Worm (Caenorhabditis elegans) whole organism, L1 larva: ENCODE results near the gene utx-1.

Source experiments
- C16A3.4 ChIP-seq: fragments of 150-350 bp; optimal IDR thresholded peaks from 2 replicates; lab custom pipeline; 2014; ENCODE audit warnings: missing biosample characterization, missing genetic modification characterization
- C34B4.2 ChIP-seq: sonication (generic microtip); optimal IDR thresholded peaks from 2 replicates; lab custom pipeline; 2017; ENCODE audit warnings: mild to moderate bottlenecking, missing genetic modification characterization, missing compliant biosample characterization
- F16B12.6 ChIP-seq: fragments of 150-350 bp; optimal IDR thresholded peaks from 2 replicates; lab custom pipeline; 2014; ENCODE audit warnings: missing biosample characterization, missing genetic modification characterization
- aha-1 ChIP-seq: fragments of 150-350 bp; optimal IDR thresholded peaks from 2 replicates; lab custom pipeline; 2014; ENCODE audit warnings: missing biosample characterization, missing genetic modification characterization
- alr-1 ChIP-seq: fragments of 200-800 bp; sonication (Bioruptor generic); optimal IDR thresholded peaks from 2 replicates; lab custom pipeline; 2018; ENCODE audit warnings: borderline replicate concordance, mild to moderate bottlenecking, missing genetic modification characterization, missing compliant biosample characterization
- aly-2 ChIP-seq: fragments of 150-350 bp; optimal IDR thresholded peaks from 2 replicates; lab custom pipeline; 2014; ENCODE audit warnings: missing biosample characterization, missing genetic modification characterization
- ama-1 ChIP-seq: fragments of 150-350 bp; optimal IDR thresholded peaks from 2 replicates; lab custom pipeline; 2014
- blmp-1 ChIP-seq: fragments of 150-350 bp; optimal IDR thresholded peaks from 2 replicates; lab custom pipeline; 2014; ENCODE audit warnings: missing biosample characterization, missing genetic modification characterization
- ceh-63 ChIP-seq: fragments of 200-800 bp; sonication (Bioruptor generic); optimal IDR thresholded peaks from 2 replicates; lab custom pipeline; 2018; ENCODE audit warnings: mild to moderate bottlenecking, missing genetic modification characterization, missing compliant biosample characterization
- ceh-8 ChIP-seq: fragments of 200-800 bp; sonication (Bioruptor generic); optimal IDR thresholded peaks from 2 replicates; lab custom pipeline; 2018; ENCODE audit warnings: mild to moderate bottlenecking, missing genetic modification characterization, moderate library complexity, missing compliant biosample characterization
- ceh-88 ChIP-seq: fragments of 200-800 bp; sonication (Bioruptor generic); IDR thresholded peaks from 2 replicates; pipeline ENCODE4 v1.3.6; 2022; ENCODE audit warnings: missing genetic modification characterization, missing compliant biosample characterization
- ceh-90 ChIP-seq: sonication (generic microtip); optimal IDR thresholded peaks from 2 replicates; lab custom pipeline; 2016; ENCODE audit warnings: missing genetic modification characterization, missing compliant biosample characterization
- ces-1 ChIP-seq: fragments of 150-350 bp; optimal IDR thresholded peaks from 2 replicates; lab custom pipeline; 2014; ENCODE audit warnings: missing biosample characterization, missing genetic modification reagents, missing genetic modification characterization
- dsc-1 ChIP-seq: sonication (generic microtip); optimal IDR thresholded peaks from 2 replicates; lab custom pipeline; 2016; ENCODE audit warnings: mild to moderate bottlenecking, missing genetic modification characterization, missing compliant biosample characterization
- efl-1 ChIP-seq, 4 experiments: fragments of 150-350 bp; optimal IDR thresholded peaks in 3 of 4; peaks in 1 of 4; 1 replicate in 1 of 4; 2 replicates in 3 of 4; lab custom pipeline; 2014; ENCODE audit warnings: missing biosample characterization in 2 of 4, missing genetic modification characterization in 2 of 4, missing genetic modification reagents in 2 of 4
- fkh-8 ChIP-seq: sonication (generic microtip); optimal IDR thresholded peaks from 2 replicates; lab custom pipeline; 2016; ENCODE audit warnings: mild to moderate bottlenecking, missing genetic modification characterization, missing compliant biosample characterization
- grh-1 ChIP-seq: fragments of 200-800 bp; sonication (Bioruptor generic); IDR thresholded peaks from 2 replicates; pipeline ENCODE4 v1.3.6; 2022; ENCODE audit warnings: missing genetic modification reagents, missing genetic modification characterization, missing compliant biosample characterization
- hlh-4 ChIP-seq: sonication (generic microtip); optimal IDR thresholded peaks from 2 replicates; lab custom pipeline; 2016; ENCODE audit warnings: mild to moderate bottlenecking, missing genetic modification characterization, missing compliant biosample characterization
- hpl-2 ChIP-seq: fragments of 150-350 bp; optimal IDR thresholded peaks from 2 replicates; lab custom pipeline; 2014; ENCODE audit warnings: missing biosample characterization, missing genetic modification reagents, missing genetic modification characterization
- isw-1 ChIP-seq: fragments of 200-800 bp; sonication (Bioruptor generic); IDR thresholded peaks from 2 replicates; pipeline ENCODE4 v1.3.6; 2022; ENCODE audit warnings: missing genetic modification characterization, missing compliant biosample characterization
- lin-13 ChIP-seq: fragments of 150-350 bp; optimal IDR thresholded peaks from 2 replicates; lab custom pipeline; 2014; ENCODE audit warnings: missing biosample characterization, missing genetic modification reagents, missing genetic modification characterization
- lin-14 ChIP-seq: fragments of 200-800 bp; sonication (Bioruptor generic); optimal IDR thresholded peaks from 2 replicates; lab custom pipeline; 2018; ENCODE audit warnings: mild to moderate bottlenecking, missing genetic modification characterization, moderate library complexity, missing compliant biosample characterization
- lin-35 ChIP-seq, 2 experiments: fragments of 150-350 bp; optimal IDR thresholded peaks; 2 replicates each; lab custom pipeline; 2014; ENCODE audit warnings: missing biosample characterization in 2 of 2, missing genetic modification characterization in 2 of 2, missing genetic modification reagents in 2 of 2
- lin-39 ChIP-seq: fragments of 150-350 bp; optimal IDR thresholded peaks from 2 replicates; lab custom pipeline; 2014; ENCODE audit warnings: missing biosample characterization, missing genetic modification reagents, missing genetic modification characterization
- lsy-2 ChIP-seq, 2 experiments: fragments of 150-350 bp; optimal IDR thresholded peaks; 2 replicates each; lab custom pipeline; 2014; ENCODE audit warnings: missing biosample characterization in 2 of 2, missing genetic modification characterization in 2 of 2
- mab-9 ChIP-seq: fragments of 200-800 bp; sonication (Bioruptor generic); IDR thresholded peaks from 2 replicates; pipeline ENCODE4 v1.3.6; 2022; ENCODE audit warnings: missing genetic modification reagents, missing genetic modification characterization, missing compliant biosample characterization
- mdl-1 ChIP-seq, 2 experiments: fragments of 150-350 bp; optimal IDR thresholded peaks; 2 replicates each; lab custom pipeline; 2014 to 2017; ENCODE audit warnings: missing biosample characterization in 2 of 2, missing genetic modification characterization in 2 of 2, inconsistent platforms in 1 of 2
- mef-2 ChIP-seq: fragments of 150-350 bp; optimal IDR thresholded peaks from 2 replicates; lab custom pipeline; 2014; ENCODE audit warnings: missing biosample characterization, missing genetic modification characterization
- mep-1 ChIP-seq: fragments of 150-350 bp; optimal IDR thresholded peaks from 2 replicates; lab custom pipeline; 2014; ENCODE audit warnings: missing biosample characterization, missing genetic modification characterization
- nhr-19 ChIP-seq: fragments of 200-800 bp; sonication (Bioruptor generic); conservative IDR thresholded peaks from 2 replicates; pipeline ENCODE4 v1.3.6; 2022; ENCODE audit warnings: missing genetic modification characterization, missing compliant biosample characterization
- nhr-20 ChIP-seq: sonication (generic microtip); optimal IDR thresholded peaks from 2 replicates; lab custom pipeline; 2016; ENCODE audit warnings: mild to moderate bottlenecking, missing genetic modification characterization, missing compliant biosample characterization
- nhr-237 ChIP-seq: fragments of 150-350 bp; optimal IDR thresholded peaks from 2 replicates; lab custom pipeline; 2014; ENCODE audit warnings: missing biosample characterization, missing genetic modification characterization
- nhr-28 ChIP-seq: fragments of 150-350 bp; optimal IDR thresholded peaks from 2 replicates; lab custom pipeline; 2014; ENCODE audit warnings: missing biosample characterization, missing genetic modification characterization
- nhr-47 ChIP-seq: sonication (generic microtip); optimal IDR thresholded peaks from 2 replicates; lab custom pipeline; 2016; ENCODE audit warnings: mild to moderate bottlenecking, missing genetic modification characterization, moderate library complexity, missing compliant biosample characterization
- nhr-71 ChIP-seq: sonication (generic microtip); optimal IDR thresholded peaks from 2 replicates; lab custom pipeline; 2016; ENCODE audit warnings: mild to moderate bottlenecking, missing genetic modification characterization, moderate library complexity, missing compliant biosample characterization
- nhr-77 ChIP-seq: fragments of 150-350 bp; optimal IDR thresholded peaks from 2 replicates; lab custom pipeline; 2014; ENCODE audit warnings: missing biosample characterization, missing genetic modification characterization
- nhr-84 ChIP-seq: sonication (generic microtip); optimal IDR thresholded peaks from 2 replicates; lab custom pipeline; 2017; ENCODE audit warnings: missing biosample characterization, missing genetic modification characterization
- nhr-85 ChIP-seq: sonication (generic microtip); peaks from one replicate; lab custom pipeline; 2016; ENCODE audit warnings: missing genetic modification characterization, inconsistent platforms, missing compliant biosample characterization
- nhr-90 ChIP-seq: sonication (generic microtip); optimal IDR thresholded peaks from 2 replicates; lab custom pipeline; 2016; ENCODE audit warnings: mild to moderate bottlenecking, missing genetic modification characterization, missing compliant biosample characterization; ENCODE audit not compliant: poor library complexity
- pag-3 ChIP-seq: sonication (generic microtip); optimal IDR thresholded peaks from 2 replicates; lab custom pipeline; 2017; ENCODE audit warnings: missing genetic modification characterization, mild to moderate bottlenecking, missing compliant biosample characterization, antibody characterized with exemption, borderline replicate concordance; ENCODE audit not compliant: insufficient read depth
- pax-3 ChIP-seq: fragments of 200-800 bp; sonication (Bioruptor generic); optimal IDR thresholded peaks from 2 replicates; lab custom pipeline; 2018; ENCODE audit warnings: mild to moderate bottlenecking, missing genetic modification characterization, moderate library complexity, missing compliant biosample characterization
- rnt-1 ChIP-seq: sonication (generic microtip); optimal IDR thresholded peaks from 2 replicates; lab custom pipeline; 2016; ENCODE audit warnings: mild to moderate bottlenecking, missing genetic modification characterization, moderate library complexity, missing compliant biosample characterization
- skn-1 ChIP-seq: fragments of 150-350 bp; optimal IDR thresholded peaks from 2 replicates; lab custom pipeline; 2014; ENCODE audit warnings: missing biosample characterization, missing genetic modification characterization
- unc-130 ChIP-seq: fragments of 150-350 bp; optimal IDR thresholded peaks from 2 replicates; lab custom pipeline; 2017; ENCODE audit warnings: missing biosample characterization, missing genetic modification characterization, inconsistent platforms
- unc-30 ChIP-seq: sonication (generic microtip); optimal IDR thresholded peaks from 2 replicates; lab custom pipeline; 2017; ENCODE audit warnings: missing biosample characterization, missing genetic modification characterization
- unc-62 ChIP-seq: fragments of 150-350 bp; optimal IDR thresholded peaks from 2 replicates; lab custom pipeline; 2014; ENCODE audit warnings: missing biosample characterization, missing genetic modification reagents, missing genetic modification characterization
- unc-98 ChIP-seq: fragments of 200-800 bp; sonication (Bioruptor generic); IDR thresholded peaks from 2 replicates; pipeline ENCODE4 v1.3.6; 2022; ENCODE audit warnings: missing genetic modification characterization, missing compliant biosample characterization
- zag-1 ChIP-seq: fragments of 150-350 bp; optimal IDR thresholded peaks from 2 replicates; lab custom pipeline; 2014; ENCODE audit warnings: missing biosample characterization, missing genetic modification characterization
- zip-4 ChIP-seq: fragments of 200-800 bp; sonication (Bioruptor generic); optimal IDR thresholded peaks from 2 replicates; lab custom pipeline; 2018; ENCODE audit warnings: mild to moderate bottlenecking, missing genetic modification characterization, moderate library complexity, missing compliant biosample characterization

Gene utx-1

DNA sequence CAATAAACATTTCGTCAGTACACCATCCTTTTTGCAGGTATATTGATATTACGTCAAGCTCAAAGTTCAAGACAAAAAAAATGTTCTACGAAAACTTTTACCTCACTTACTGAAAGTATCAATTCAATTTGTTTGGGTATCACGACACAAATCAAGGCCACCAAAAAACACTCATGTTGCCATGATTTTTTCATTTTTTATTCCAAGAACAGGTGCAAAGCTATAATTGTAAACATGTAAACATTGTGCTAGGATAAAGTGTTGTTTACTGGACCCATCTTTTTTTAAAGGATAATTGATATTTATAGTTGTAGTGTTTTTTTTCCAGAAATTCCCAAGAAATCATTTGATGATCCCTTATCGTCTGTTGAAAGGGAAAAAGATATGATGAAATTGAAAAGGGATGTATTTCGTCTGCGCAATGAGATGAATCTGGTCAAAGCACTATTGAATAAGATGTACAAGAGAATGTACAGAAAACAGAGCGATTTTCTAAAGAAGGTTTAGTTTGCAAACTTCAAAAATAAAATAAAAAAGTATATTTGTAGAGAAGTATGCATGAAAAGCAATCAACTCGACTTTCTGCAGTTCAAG, 25.9 kb downstream of the utx-1 start:
- TF ChIP-seq aha-1 (tag; lab: Kevin White, UChicago) (no peak), nhr-71 (peak; percentile 43), nhr-20 (tag; lab: Kevin White, UChicago) (peak; percentile 41), nhr-85 (tag; lab: Kevin White, UChicago) (peak; percentile 55), nhr-19 (0 out of 2 replicates have a peak, but pooled peaks have one; percentile 19), lin-14 (peak; percentile 36), nhr-47 (tag; lab: Kevin White, UChicago) (peak; percentile 33), hlh-4 (tag; lab: Kevin White, UChicago) (peak; percentile 86), ceh-90 (tag; lab: Kevin White, UChicago) (no peak), blmp-1 (tag; lab: Kevin White, UChicago) (peak; percentile 90), dsc-1 (tag; lab: Kevin White, UChicago) (no peak)
- TF ChIP-seq, all 84 proteins: peak for 8

ce11 chrX:8584825-8585384, 28.0 kb downstream of the utx-1 start:
- TF ChIP-seq lin-35 (GFP tag; optimal IDR thresholded peaks at IDR 0.05; lab: Kevin White, UChicago) (no peak), nhr-47 (tag; lab: Kevin White, UChicago) (no peak), unc-62 (no peak), isw-1 (GFP tag; lab: Robert Waterston, UW) (no peak), lsy-2 (tag; optimal IDR thresholded peaks at IDR 0.05; lab: Kevin White, UChicago) (no peak), nhr-84 (tag; lab: Kevin White, UChicago) (no peak), nhr-71 (peak; percentile 13), mab-9 (GFP tag; lab: Robert Waterston, UW) (no peak), nhr-77 (tag; lab: Kevin White, UChicago) (no peak), pag-3 (tag; lab: Kevin White, UChicago) (no peak), C34B4.2 (no peak), fkh-8 (tag; lab: Kevin White, UChicago) (no peak), ama-1 (lab: Kevin White, UChicago) (no peak), mep-1 (tag; lab: Kevin White, UChicago) (peak; percentile 36), zag-1 (tag; lab: Kevin White, UChicago) (no peak), unc-30 (no peak), lin-39 (tag; lab: Kevin White, UChicago) (no peak), unc-98 (GFP tag; lab: Robert Waterston, UW) (no peak), ces-1 (GFP tag; lab: Kevin White, UChicago) (no peak), pax-3 (tag; lab: Kevin White, UChicago) (no peak), ceh-88 (GFP tag; lab: Robert Waterston, UW) (no peak), efl-1 (optimal IDR thresholded peaks at IDR 0.05; lab: Kevin White, UChicago) (no peak), efl-1 (GFP tag; optimal IDR thresholded peaks at IDR 0.05 in 1 of 2; lab: Kevin White, UChicago) (no peak), blmp-1 (tag; lab: Kevin White, UChicago) (no peak), alr-1 (tag; lab: Kevin White, UChicago) (no peak), mef-2 (tag; lab: Kevin White, UChicago) (no peak), nhr-90 (tag; lab: Kevin White, UChicago) (no peak), grh-1 (GFP tag; lab: Robert Waterston, UW) (no peak), hpl-2 (GFP tag; lab: Kevin White, UChicago) (no peak), nhr-20 (tag; lab: Kevin White, UChicago) (peak; percentile 21), nhr-237 (tag; lab: Kevin White, UChicago) (no peak), ceh-8 (GFP tag; lab: Kevin White, UChicago) (no peak), dsc-1 (tag; lab: Kevin White, UChicago) (no peak), F16B12.6 (no peak), mdl-1 (tag; optimal IDR thresholded peaks at IDR 0.05; lab: Kevin White, UChicago) (no peak), lin-13 (no peak), unc-130 (no peak), skn-1 (tag; lab: Kevin White, UChicago) (no peak), C16A3.4 (no peak), nhr-28 (tag; lab: Kevin White, UChicago) (no peak), ceh-63 (GFP tag; lab: Kevin White, UChicago) (no peak), aly-2 (tag; lab: Kevin White, UChicago) (no peak), rnt-1 (tag; lab: Kevin White, UChicago) (peak; percentile 13), zip-4 (no peak), nhr-19 (0 out of 2 replicates have a peak, but pooled peaks have one; percentile 2)
